Worm (Caenorhabditis elegans) whole organism, L1 larva: Measurements from ENCODE around the gene srab-3.

ENCODE experiments used
- C16A3.4 ChIP-seq: fragments of 150-350 bp; optimal IDR thresholded peaks from 2 replicates; lab custom pipeline; 2014; ENCODE audit warnings: missing biosample characterization, missing genetic modification characterization
- Y116A8C.19 ChIP-seq: sonication (generic microtip); optimal IDR thresholded peaks from 2 replicates; lab custom pipeline; 2016; ENCODE audit warnings: missing compliant biosample characterization, missing genetic modification characterization, borderline replicate concordance
- aha-1 ChIP-seq: fragments of 150-350 bp; optimal IDR thresholded peaks from 2 replicates; lab custom pipeline; 2014; ENCODE audit warnings: missing biosample characterization, missing genetic modification characterization
- alr-1 ChIP-seq: fragments of 200-800 bp; sonication (Bioruptor generic); optimal IDR thresholded peaks from 2 replicates; lab custom pipeline; 2018; ENCODE audit warnings: borderline replicate concordance, mild to moderate bottlenecking, missing genetic modification characterization, missing compliant biosample characterization
- ceh-63 ChIP-seq: fragments of 200-800 bp; sonication (Bioruptor generic); optimal IDR thresholded peaks from 2 replicates; lab custom pipeline; 2018; ENCODE audit warnings: mild to moderate bottlenecking, missing genetic modification characterization, missing compliant biosample characterization
- ceh-8 ChIP-seq: fragments of 200-800 bp; sonication (Bioruptor generic); optimal IDR thresholded peaks from 2 replicates; lab custom pipeline; 2018; ENCODE audit warnings: mild to moderate bottlenecking, missing genetic modification characterization, moderate library complexity, missing compliant biosample characterization
- ceh-82 ChIP-seq, 3 experiments: fragments of 150-350 bp in 1 of 3; sonication (generic microtip) in 2 of 3; optimal IDR thresholded peaks; 2 replicates each; lab custom pipeline; 2014 to 2017; ENCODE audit warnings: missing biosample characterization in 3 of 3, missing genetic modification characterization in 3 of 3
- dpl-1 ChIP-seq, 3 experiments: fragments of 150-350 bp in 2 of 3; sonication (generic microtip) in 1 of 3; optimal IDR thresholded peaks; 2 replicates each; lab custom pipeline; 2014 to 2017; ENCODE audit warnings: missing biosample characterization in 3 of 3, missing genetic modification characterization in 3 of 3, missing genetic modification reagents in 3 of 3
- dsc-1 ChIP-seq: sonication (generic microtip); optimal IDR thresholded peaks from 2 replicates; lab custom pipeline; 2016; ENCODE audit warnings: mild to moderate bottlenecking, missing genetic modification characterization, missing compliant biosample characterization
- efl-1 ChIP-seq, 4 experiments: fragments of 150-350 bp; optimal IDR thresholded peaks in 3 of 4; peaks in 1 of 4; 1 replicate in 1 of 4; 2 replicates in 3 of 4; lab custom pipeline; 2014; ENCODE audit warnings: missing biosample characterization in 2 of 4, missing genetic modification characterization in 2 of 4, missing genetic modification reagents in 2 of 4
- efl-3 ChIP-seq: fragments of 200-800 bp; sonication (Bioruptor generic); optimal IDR thresholded peaks from 2 replicates; lab custom pipeline; 2018; ENCODE audit warnings: mild to moderate bottlenecking, missing genetic modification characterization, missing compliant biosample characterization
- egl-13 ChIP-seq: sonication (generic microtip); optimal IDR thresholded peaks from 2 replicates; lab custom pipeline; 2016; ENCODE audit warnings: missing genotype, missing genetic modification reagents, missing genetic modification characterization, missing compliant biosample characterization
- elt-3 ChIP-seq, 6 experiments: fragments of 150-350 bp in 1 of 6; sonication (generic microtip); optimal IDR thresholded peaks; 2 replicates each; lab custom pipeline; 2017 to 2018; ENCODE audit warnings: missing biosample characterization in 6 of 6, missing genetic modification characterization in 6 of 6, inconsistent platforms in 1 of 6
- ets-5 ChIP-seq: fragments of 200-800 bp; sonication (Bioruptor generic); IDR thresholded peaks from 2 replicates; pipeline ENCODE4 v1.3.6; 2022; ENCODE audit warnings: missing genetic modification characterization, missing compliant biosample characterization
- fkh-10 ChIP-seq: sonication (generic microtip); optimal IDR thresholded peaks from 2 replicates; lab custom pipeline; 2017; ENCODE audit warnings: missing biosample characterization, missing genetic modification reagents, missing genetic modification characterization
- fkh-8 ChIP-seq: sonication (generic microtip); optimal IDR thresholded peaks from 2 replicates; lab custom pipeline; 2016; ENCODE audit warnings: mild to moderate bottlenecking, missing genetic modification characterization, missing compliant biosample characterization
- fos-1 ChIP-seq: fragments of 150-350 bp; optimal IDR thresholded peaks from 2 replicates; lab custom pipeline; 2014; ENCODE audit warnings: missing biosample characterization, missing genetic modification characterization
- hpl-2 ChIP-seq: fragments of 150-350 bp; optimal IDR thresholded peaks from 2 replicates; lab custom pipeline; 2014; ENCODE audit warnings: missing biosample characterization, missing genetic modification reagents, missing genetic modification characterization
- isw-1 ChIP-seq: fragments of 200-800 bp; sonication (Bioruptor generic); IDR thresholded peaks from 2 replicates; pipeline ENCODE4 v1.3.6; 2022; ENCODE audit warnings: missing genetic modification characterization, missing compliant biosample characterization
- lin-14 ChIP-seq: fragments of 200-800 bp; sonication (Bioruptor generic); optimal IDR thresholded peaks from 2 replicates; lab custom pipeline; 2018; ENCODE audit warnings: mild to moderate bottlenecking, missing genetic modification characterization, moderate library complexity, missing compliant biosample characterization
- lir-3 ChIP-seq: sonication (generic microtip); optimal IDR thresholded peaks from 2 replicates; lab custom pipeline; 2016; ENCODE audit warnings: mild to moderate bottlenecking, missing genetic modification characterization, moderate library complexity, missing compliant biosample characterization; ENCODE audit not compliant: poor library complexity
- lsy-2 ChIP-seq, 2 experiments: fragments of 150-350 bp; optimal IDR thresholded peaks; 2 replicates each; lab custom pipeline; 2014; ENCODE audit warnings: missing biosample characterization in 2 of 2, missing genetic modification characterization in 2 of 2
- mep-1 ChIP-seq: fragments of 150-350 bp; optimal IDR thresholded peaks from 2 replicates; lab custom pipeline; 2014; ENCODE audit warnings: missing biosample characterization, missing genetic modification characterization
- nhr-11 ChIP-seq: fragments of 150-350 bp; optimal IDR thresholded peaks from 2 replicates; lab custom pipeline; 2014; ENCODE audit warnings: missing biosample characterization, missing genetic modification characterization
- nhr-19 ChIP-seq: fragments of 200-800 bp; sonication (Bioruptor generic); conservative IDR thresholded peaks from 2 replicates; pipeline ENCODE4 v1.3.6; 2022; ENCODE audit warnings: missing genetic modification characterization, missing compliant biosample characterization
- nhr-20 ChIP-seq: sonication (generic microtip); optimal IDR thresholded peaks from 2 replicates; lab custom pipeline; 2016; ENCODE audit warnings: mild to moderate bottlenecking, missing genetic modification characterization, missing compliant biosample characterization
- nhr-28 ChIP-seq: fragments of 150-350 bp; optimal IDR thresholded peaks from 2 replicates; lab custom pipeline; 2014; ENCODE audit warnings: missing biosample characterization, missing genetic modification characterization
- nhr-47 ChIP-seq: sonication (generic microtip); optimal IDR thresholded peaks from 2 replicates; lab custom pipeline; 2016; ENCODE audit warnings: mild to moderate bottlenecking, missing genetic modification characterization, moderate library complexity, missing compliant biosample characterization
- nhr-71 ChIP-seq: sonication (generic microtip); optimal IDR thresholded peaks from 2 replicates; lab custom pipeline; 2016; ENCODE audit warnings: mild to moderate bottlenecking, missing genetic modification characterization, moderate library complexity, missing compliant biosample characterization
- nhr-85 ChIP-seq: sonication (generic microtip); peaks from one replicate; lab custom pipeline; 2016; ENCODE audit warnings: missing genetic modification characterization, inconsistent platforms, missing compliant biosample characterization
- pax-3 ChIP-seq: fragments of 200-800 bp; sonication (Bioruptor generic); optimal IDR thresholded peaks from 2 replicates; lab custom pipeline; 2018; ENCODE audit warnings: mild to moderate bottlenecking, missing genetic modification characterization, moderate library complexity, missing compliant biosample characterization
- pqm-1 ChIP-seq: sonication (generic microtip); optimal IDR thresholded peaks from 3 replicates; lab custom pipeline; 2017; ENCODE audit warnings: missing biosample characterization, missing genetic modification characterization
- skn-1 ChIP-seq: fragments of 150-350 bp; optimal IDR thresholded peaks from 2 replicates; lab custom pipeline; 2014; ENCODE audit warnings: missing biosample characterization, missing genetic modification characterization
- snpc-4 ChIP-seq: fragments of 150-350 bp; optimal IDR thresholded peaks from 2 replicates; lab custom pipeline; 2014; ENCODE audit warnings: missing biosample characterization, missing genetic modification characterization
- snu-23 ChIP-seq: sonication (generic microtip); optimal IDR thresholded peaks from 2 replicates; lab custom pipeline; 2016; ENCODE audit warnings: missing genetic modification characterization, missing compliant biosample characterization
- sptf-1 ChIP-seq: fragments of 150-350 bp; optimal IDR thresholded peaks from 2 replicates; lab custom pipeline; 2014; ENCODE audit warnings: missing biosample characterization, missing genetic modification characterization
- swsn-7 ChIP-seq: sonication (generic microtip); optimal IDR thresholded peaks from 2 replicates; lab custom pipeline; 2016; ENCODE audit warnings: missing genetic modification characterization, missing compliant biosample characterization
- tbx-2 ChIP-seq: sonication (generic microtip); optimal IDR thresholded peaks from 2 replicates; lab custom pipeline; 2016; ENCODE audit warnings: missing genetic modification characterization, missing compliant biosample characterization
- tlp-1 ChIP-seq: fragments of 150-350 bp; optimal IDR thresholded peaks from 2 replicates; lab custom pipeline; 2014; ENCODE audit warnings: missing biosample characterization, missing genetic modification characterization
- unc-86 ChIP-seq: sonication (generic microtip); optimal IDR thresholded peaks from 2 replicates; lab custom pipeline; 2016; ENCODE audit warnings: missing genetic modification characterization, missing compliant biosample characterization
- unc-98 ChIP-seq: fragments of 200-800 bp; sonication (Bioruptor generic); IDR thresholded peaks from 2 replicates; pipeline ENCODE4 v1.3.6; 2022; ENCODE audit warnings: missing genetic modification characterization, missing compliant biosample characterization
- vab-15 ChIP-seq: sonication (generic microtip); optimal IDR thresholded peaks from 2 replicates; lab custom pipeline; 2017; ENCODE audit warnings: missing genotype, mild to moderate bottlenecking, missing genetic modification characterization, missing compliant biosample characterization
- zip-4 ChIP-seq: fragments of 200-800 bp; sonication (Bioruptor generic); optimal IDR thresholded peaks from 2 replicates; lab custom pipeline; 2018; ENCODE audit warnings: mild to moderate bottlenecking, missing genetic modification characterization, moderate library complexity, missing compliant biosample characterization

The srab-3 gene

ce11 chrV:5088311-5088710 is 19.4 kb downstream of the srab-3 start (continued):
- TF ChIP-seq nhr-85 (no peak), unc-98 (no peak), efl-1 (optimal IDR thresholded peaks at IDR 0.05; lab: Kevin White, UChicago) (no peak), efl-1 (GFP tag; optimal IDR thresholded peaks at IDR 0.05 in 1 of 2; lab: Kevin White, UChicago) (peak in 1 of 2 experiments; percentile 38), pax-3 (tag; lab: Kevin White, UChicago) (no peak), snpc-4 (tag; lab: Kevin White, UChicago) (no peak), snu-23 (no peak), hpl-2 (GFP tag; lab: Kevin White, UChicago) (no peak), alr-1 (no peak), vab-15 (tag; lab: Kevin White, UChicago) (no peak), ets-5 (GFP tag; lab: Robert Waterston, UW) (no peak), egl-13 (tag; lab: Kevin White, UChicago) (peak; percentile 22), fos-1 (tag; lab: Kevin White, UChicago) (no peak), ceh-63 (GFP tag; lab: Kevin White, UChicago) (no peak), lir-3 (tag; lab: Kevin White, UChicago) (no peak), nhr-20 (no peak), fkh-10 (peak; percentile 9), fkh-8 (tag; lab: Kevin White, UChicago) (no peak), nhr-47 (tag; lab: Kevin White, UChicago) (peak; percentile 14), nhr-11 (tag; lab: Kevin White, UChicago) (no peak), ceh-8 (GFP tag; lab: Kevin White, UChicago) (no peak), C16A3.4 (no peak)

DNA sequence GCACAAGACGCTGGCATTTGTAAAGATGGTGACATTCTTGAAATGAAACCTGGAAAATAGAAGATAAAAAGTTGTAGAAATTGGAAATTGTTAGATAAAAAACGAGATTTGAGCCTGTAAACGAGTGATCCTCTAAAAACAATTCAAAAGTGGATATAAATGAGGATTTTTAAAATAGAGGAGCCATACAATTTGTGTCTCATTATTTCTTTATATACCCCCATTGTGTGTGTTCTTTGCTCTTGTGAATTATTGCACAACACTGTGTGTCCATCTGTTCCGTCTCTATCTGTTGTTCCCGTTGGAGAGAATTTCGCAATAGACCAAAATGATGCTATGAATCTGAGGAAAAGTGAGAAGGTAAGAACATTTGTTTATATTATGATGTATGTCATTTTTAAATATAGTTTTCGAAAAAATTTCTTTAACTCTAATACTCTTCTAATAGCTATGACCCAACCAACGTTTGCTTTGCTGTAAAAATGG is 20.8 kb downstream of the srab-3 start, which contains the start of gene Y58A7A.5:
Gene Y58A7A.5 (minus strand): TSS at position 51 of the 486 bp plus-strand sequence.
- no peak for TF ChIP-seq dpl-1 (GFP tag; optimal IDR thresholded peaks at IDR 0.05; lab: Kevin White, UChicago)
- TF ChIP-seq nhr-28 (tag; lab: Kevin White, UChicago): no peak
- peak; percentile 66 for TF ChIP-seq lin-14 (GFP tag; lab: Kevin White, UChicago)
- no peak for TF ChIP-seq Y116A8C.19 (tag; lab: Kevin White, UChicago)
- peak; percentile 66 for TF ChIP-seq zip-4 (GFP tag; lab: Kevin White, UChicago)
- peak; percentile 87 for TF ChIP-seq skn-1 (tag; lab: Kevin White, UChicago)
- peak; percentile 13 for TF ChIP-seq mep-1 (tag; lab: Kevin White, UChicago)
- TF ChIP-seq ceh-82 (tag; optimal IDR thresholded peaks at IDR 0.05; lab: Kevin White, UChicago): peak in 2 of 3 experiments; percentile 25 to 33
- peak; percentile 59 for TF ChIP-seq dsc-1 (tag; lab: Kevin White, UChicago)
- peak in 1 of 2 experiments; percentile 58 for TF ChIP-seq lsy-2 (tag; optimal IDR thresholded peaks at IDR 0.05; lab: Kevin White, UChicago)
- TF ChIP-seq nhr-47 (tag; lab: Kevin White, UChicago): peak; percentile 27
- peak; percentile 4 for TF ChIP-seq unc-86 (tag; lab: Kevin White, UChicago)
- no peak for TF ChIP-seq sptf-1 (tag; lab: Kevin White, UChicago)
- peak in 1 of 2 experiments; percentile 15 for TF ChIP-seq efl-1 (optimal IDR thresholded peaks at IDR 0.05; lab: Kevin White, UChicago)
- TF ChIP-seq efl-1 (GFP tag; optimal IDR thresholded peaks at IDR 0.05 in 1 of 2; lab: Kevin White, UChicago): no peak
- TF ChIP-seq nhr-71 (tag; lab: Kevin White, UChicago): peak; percentile 45
- peak; percentile 20 for TF ChIP-seq tbx-2
- TF ChIP-seq nhr-19: peak; percentile 85

DNA sequence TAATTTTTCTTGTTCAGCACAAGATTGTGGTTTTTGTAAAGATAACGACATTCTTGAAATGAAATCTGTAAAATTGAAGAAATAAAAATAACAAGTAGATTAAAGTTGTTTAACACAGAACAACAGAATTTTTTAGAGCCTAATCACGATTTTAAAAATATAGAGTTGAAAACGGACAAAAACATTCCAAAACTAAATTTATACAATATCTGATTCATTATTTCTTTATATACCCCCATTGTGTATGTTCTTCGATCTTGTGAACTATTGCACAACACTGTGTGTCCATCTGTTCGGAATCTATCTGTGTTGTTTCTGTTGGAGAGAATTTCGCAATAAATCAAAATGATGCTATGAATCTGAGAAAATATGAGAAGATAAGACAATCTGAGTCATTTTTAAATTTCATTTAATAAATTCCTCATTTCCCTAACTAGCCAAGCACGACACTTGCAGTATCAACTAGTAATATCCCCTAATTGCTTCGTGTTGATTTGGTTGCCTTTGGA is 22.7 kb downstream of the srab-3 start, which contains the start of gene Y58A7A.4:
Gene Y58A7A.4 (minus strand): TSS at position 51 of the 509 bp plus-strand sequence.
- no peak for TF ChIP-seq lir-3 (tag; lab: Kevin White, UChicago)
- no peak for TF ChIP-seq pqm-1 (tag; lab: Kevin White, UChicago)
- no peak for TF ChIP-seq elt-3 (tag; optimal IDR thresholded peaks at IDR 0.05; lab: Kevin White, UChicago)
- TF ChIP-seq isw-1 (GFP tag; lab: Robert Waterston, UW): no peak
- TF ChIP-seq efl-1 (optimal IDR thresholded peaks at IDR 0.05; lab: Kevin White, UChicago): no peak
- peak in 1 of 2 experiments; percentile 26 for TF ChIP-seq efl-1 (GFP tag; optimal IDR thresholded peaks at IDR 0.05 in 1 of 2; lab: Kevin White, UChicago)
- TF ChIP-seq tlp-1 (tag; lab: Kevin White, UChicago): no peak
- no peak for TF ChIP-seq efl-3 (GFP tag; lab: Kevin White, UChicago)
- TF ChIP-seq unc-86 (tag; lab: Kevin White, UChicago): no peak
- no peak for TF ChIP-seq fkh-8 (tag; lab: Kevin White, UChicago)
- no peak for TF ChIP-seq aha-1 (tag; lab: Kevin White, UChicago)
- TF ChIP-seq alr-1: no peak
- no peak for TF ChIP-seq swsn-7
- no peak for TF ChIP-seq nhr-47 (tag; lab: Kevin White, UChicago)
- TF ChIP-seq lsy-2 (tag; optimal IDR thresholded peaks at IDR 0.05; lab: Kevin White, UChicago): peak in 1 of 2 experiments; percentile 30
- TF ChIP-seq skn-1 (tag; lab: Kevin White, UChicago): peak; percentile 64
